Worm (Caenorhabditis elegans) whole organism, L3 larva: ENCODE data around the gene C09E8.1.

ENCODE experiments used
- R02D3.7 ChIP-seq: fragments of 150-350 bp; optimal IDR thresholded peaks from 2 replicates; lab custom pipeline; 2014; ENCODE audit warnings: missing biosample characterization, missing genetic modification characterization
- ZK546.5 ChIP-seq: sonication (generic microtip); optimal IDR thresholded peaks from 2 replicates; lab custom pipeline; 2017; ENCODE audit warnings: missing biosample characterization, missing genetic modification characterization
- ama-1 ChIP-seq: fragments of 150-350 bp; optimal IDR thresholded peaks from 2 replicates; lab custom pipeline; 2018
- daf-12 ChIP-seq: fragments of 150-350 bp; optimal IDR thresholded peaks from 2 replicates; lab custom pipeline; 2014; ENCODE audit warnings: missing biosample characterization, missing genetic modification reagents, missing genetic modification characterization
- elt-1 ChIP-seq: fragments of 150-350 bp; optimal IDR thresholded peaks from 2 replicates; lab custom pipeline; 2014; ENCODE audit warnings: missing biosample characterization, missing genetic modification characterization
- jun-1 ChIP-seq: fragments of 150-350 bp; optimal IDR thresholded peaks from 2 replicates; lab custom pipeline; 2014; ENCODE audit warnings: missing biosample characterization, missing genetic modification reagents, missing genetic modification characterization
- lin-39 ChIP-seq: fragments of 150-350 bp; optimal IDR thresholded peaks from 2 replicates; lab custom pipeline; 2018; ENCODE audit warnings: missing biosample characterization, missing genetic modification reagents, missing genetic modification characterization
- nhr-76 ChIP-seq: fragments of 150-350 bp; sonication (generic microtip); optimal IDR thresholded peaks from 5 replicates; lab custom pipeline; 2014; ENCODE audit warnings: missing biosample characterization, missing genetic modification characterization
- snpc-4 ChIP-seq: fragments of 150-350 bp; optimal IDR thresholded peaks from 2 replicates; lab custom pipeline; 2014; ENCODE audit warnings: missing biosample characterization, missing genetic modification characterization
- unc-39 ChIP-seq: sonication (generic microtip); optimal IDR thresholded peaks from 4 replicates; lab custom pipeline; 2017; ENCODE audit warnings: missing biosample characterization, missing genetic modification characterization
- unc-62 ChIP-seq: fragments of 150-350 bp; sonication (generic microtip); optimal IDR thresholded peaks from 4 replicates; lab custom pipeline; 2014; ENCODE audit warnings: missing biosample characterization, missing genetic modification reagents, missing genetic modification characterization
- ztf-11 ChIP-seq: fragments of 150-350 bp; optimal IDR thresholded peaks from 2 replicates; lab custom pipeline; 2014; ENCODE audit warnings: missing biosample characterization, missing genetic modification characterization

ce11 chrII:608757-609156 is 52.5 kb downstream of the C09E8.1 start, which contains the start of gene W04H10.1:
- TF ChIP-seq unc-39 = no peak
- TF ChIP-seq lin-39 = no peak
- no peak for TF ChIP-seq ama-1 (lab: Kevin White, UChicago)
- no peak for TF ChIP-seq ztf-11 (tag; lab: Kevin White, UChicago)
- TF ChIP-seq jun-1 = no peak
- no peak for TF ChIP-seq unc-62 (GFP tag; lab: Kevin White, UChicago)
- no peak for TF ChIP-seq snpc-4
- TF ChIP-seq nhr-76 (tag; lab: Kevin White, UChicago) = no peak
- TF ChIP-seq daf-12 (tag; lab: Kevin White, UChicago) = no peak
- TF ChIP-seq ZK546.5 (tag; lab: Kevin White, UChicago) = no peak
- no peak for TF ChIP-seq R02D3.7 (tag; lab: Kevin White, UChicago)
- TF ChIP-seq elt-1 (tag; lab: Kevin White, UChicago) = no peak
